Worm (Caenorhabditis elegans): ENCODE results near the gene T19H12.3.

DNA sequence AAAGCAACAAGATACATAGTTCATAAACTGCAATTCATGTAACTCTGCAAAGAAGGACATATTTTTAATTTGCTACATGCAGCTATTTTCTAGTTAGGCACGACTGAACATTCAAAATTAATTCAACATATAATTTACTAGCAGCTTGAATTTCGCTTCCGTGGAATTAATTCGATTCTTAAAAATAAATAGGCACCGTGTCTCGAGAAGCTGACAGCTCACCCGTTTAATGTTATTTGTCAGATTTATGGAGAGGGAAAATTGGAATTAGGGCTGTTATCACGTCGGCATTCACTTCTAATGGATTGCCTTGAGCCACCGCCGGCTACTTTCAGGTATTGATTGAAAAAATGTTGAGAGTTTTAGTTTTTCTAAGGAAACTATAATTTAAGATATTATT is 40.9 kb downstream of the T19H12.3 start, which contains the start of gene srh-21:
- TF ChIP-seq ztf-4 (tag; optimal IDR thresholded peaks at IDR 0.05) (no peak), fos-1 (tag; optimal IDR thresholded peaks at IDR 0.05) (no peak), mab-5 (tag; optimal IDR thresholded peaks at IDR 0.05) (no peak), elt-3 (tag; optimal IDR thresholded peaks at IDR 0.05) (no peak), unc-62 (GFP tag; optimal IDR thresholded peaks at IDR 0.05) (no peak), ZK546.5 (tag; optimal IDR thresholded peaks at IDR 0.05) (no peak), nhr-237 (tag; optimal IDR thresholded peaks at IDR 0.05) (no peak), snpc-4 (tag; optimal IDR thresholded peaks at IDR 0.05) (no peak)

All from whole organism, L2 larva.